Worm (Caenorhabditis elegans) whole organism, L4/young adult: ENCODE measurements around the gene Y94H6A.2.

ENCODE experiments used
- W03F9.2 ChIP-seq: fragments of 150-350 bp; optimal IDR thresholded peaks from 2 replicates; lab custom pipeline; 2014; ENCODE audit warnings: missing biosample characterization, missing genetic modification characterization
- dao-5 ChIP-seq: sonication (generic microtip); optimal IDR thresholded peaks from 2 replicates; lab custom pipeline; 2016; ENCODE audit warnings: missing genotype, missing genetic modification characterization, moderate library complexity, missing compliant biosample characterization
- him-1 ChIP-seq: sonication (generic microtip); optimal IDR thresholded peaks from 2 replicates; lab custom pipeline; 2016; ENCODE audit warnings: missing genotype, missing genetic modification reagents, missing genetic modification characterization, missing compliant biosample characterization

DNA sequence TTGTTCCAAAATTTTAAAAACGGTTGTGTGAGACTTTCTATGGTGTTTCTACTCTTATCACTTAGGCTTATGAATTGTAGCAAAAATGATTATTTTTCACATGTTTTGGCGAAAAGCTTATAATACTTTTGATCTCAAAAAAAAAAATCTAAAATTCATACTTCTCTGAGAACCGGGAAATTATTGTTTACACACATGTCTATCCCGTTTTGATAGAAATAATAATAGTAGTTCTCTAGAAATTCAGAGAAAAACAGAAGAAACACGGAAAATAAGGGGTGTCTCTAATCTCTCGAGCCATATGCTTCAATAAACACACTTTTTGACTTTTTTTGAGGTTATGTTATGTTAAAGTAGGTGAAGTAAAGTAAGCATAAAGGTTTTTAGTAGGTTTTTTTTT lies 20.5 kb downstream of the Y94H6A.2 start:
- TF ChIP-seq him-1 (tag; lab: Kevin White, UChicago) (no peak), dao-5 (tag; lab: Kevin White, UChicago) (no peak), W03F9.2 (tag; lab: Kevin White, UChicago) (no peak)
